Fruit fly (Drosophila melanogaster) whole organism: Measurements from ENCODE around the gene CG14397.

Source experiments
- EcR ChIP-seq, 2 experiments: fragments of >200 bp; optimal IDR thresholded peaks; 2 replicates each; lab custom pipeline; 2017; ENCODE audit warnings: missing biosample characterization in 2 of 2, missing genetic modification characterization in 2 of 2, missing genetic modification reagents in 2 of 2
- psq ChIP-seq: fragments of >200 bp; optimal IDR thresholded peaks from 2 replicates; lab custom pipeline; 2017

DNA sequence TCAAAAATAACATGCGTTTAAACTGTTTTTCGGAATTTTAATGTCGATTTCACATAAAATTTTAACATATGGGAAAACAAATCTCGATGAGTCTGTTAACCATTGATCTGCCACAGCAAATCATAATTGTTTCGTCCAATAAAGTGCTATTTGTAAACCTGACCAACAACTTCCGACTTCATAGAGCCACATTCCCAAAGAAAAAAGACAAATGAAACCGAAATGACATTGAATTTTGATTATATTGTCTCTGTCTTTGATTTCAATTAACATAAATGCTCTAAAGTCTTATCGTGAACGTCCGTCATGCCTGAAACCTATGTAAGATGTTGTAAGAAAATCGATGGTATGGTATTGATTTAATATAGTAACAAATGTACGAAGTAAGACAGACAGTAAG, 17.7 kb upstream of the CG14397 start:
- TF ChIP-seq psq (lab: Kevin White, UChicago) = no peak
- TF ChIP-seq EcR (GFP tag; optimal IDR thresholded peaks at IDR 0.05; lab: Kevin White, UChicago) = no peak
